Worm (Caenorhabditis elegans) whole organism, midembryonic: ENCODE results near the gene eea-1.

Experiments used
- T22C8.4 ChIP-seq: fragments of 200-800 bp; sonication (Bioruptor generic); IDR thresholded peaks from 2 replicates; pipeline ENCODE4 v1.3.6; 2022; ENCODE audit warnings: missing genetic modification characterization, missing compliant biosample characterization
- cog-1 ChIP-seq: sonication (generic microtip); optimal IDR thresholded peaks from 2 replicates; lab custom pipeline; 2016; ENCODE audit warnings: missing genetic modification characterization, missing compliant biosample characterization
- flt-1 ChIP-seq: fragments of 200-800 bp; sonication (Bioruptor generic); IDR thresholded peaks from 2 replicates; pipeline ENCODE4 v1.3.6; 2022; ENCODE audit warnings: missing genetic modification characterization, missing compliant biosample characterization
- klf-2 ChIP-seq: fragments of 200-800 bp; sonication (Bioruptor generic); conservative IDR thresholded peaks from 2 replicates; pipeline ENCODE4 v1.3.6; 2022; ENCODE audit warnings: missing genetic modification reagents, missing genetic modification characterization, missing compliant biosample characterization
- med-1 ChIP-seq: sonication (generic microtip); optimal IDR thresholded peaks from 2 replicates; lab custom pipeline; 2017; ENCODE audit warnings: missing genetic modification characterization, mild to moderate bottlenecking, missing compliant biosample characterization, antibody characterized with exemption, missing genetic modification reagents; ENCODE audit not compliant: insufficient read depth
- ref-1 ChIP-seq: fragments of 200-800 bp; sonication (Bioruptor generic); conservative IDR thresholded peaks from 2 replicates; pipeline ENCODE4 v1.3.6; 2022; ENCODE audit warnings: missing genetic modification reagents, missing genetic modification characterization, missing compliant biosample characterization
- tab-1 ChIP-seq: fragments of 200-800 bp; sonication (Bioruptor generic); IDR thresholded peaks from 2 replicates; pipeline ENCODE4 v1.3.6; 2022; ENCODE audit warnings: missing genetic modification characterization, missing compliant biosample characterization
- ztf-23 ChIP-seq: fragments of 200-800 bp; sonication (Bioruptor generic); IDR thresholded peaks from 2 replicates; pipeline ENCODE4 v1.3.6; 2022; ENCODE audit warnings: missing genetic modification reagents, missing genetic modification characterization, missing compliant biosample characterization
- ztf-29 ChIP-seq: fragments of 200-800 bp; sonication (Bioruptor generic); IDR thresholded peaks from 2 replicates; pipeline ENCODE4 v1.3.6; 2022; ENCODE audit warnings: missing genetic modification reagents, missing genetic modification characterization, missing compliant biosample characterization

Gene eea-1

ce11 chrV:13442819-13443218 lies 54.4 kb downstream of the eea-1 start:
- no peak for TF ChIP-seq tab-1 (GFP tag; lab: Robert Waterston, UW)
- TF ChIP-seq ztf-23 (GFP tag; lab: Robert Waterston, UW): no peak
- TF ChIP-seq ref-1 (GFP tag; lab: Robert Waterston, UW): no peak
- no peak for TF ChIP-seq flt-1 (GFP tag; lab: Robert Waterston, UW)
- TF ChIP-seq ztf-29: no peak
- no peak for TF ChIP-seq cog-1 (tag; lab: Kevin White, UChicago)
- no peak for TF ChIP-seq T22C8.4 (GFP tag; lab: Robert Waterston, UW)
- TF ChIP-seq klf-2 (GFP tag; lab: Robert Waterston, UW): no peak
- no peak for TF ChIP-seq med-1 (GFP tag; lab: Kevin White, UChicago)

DNA sequence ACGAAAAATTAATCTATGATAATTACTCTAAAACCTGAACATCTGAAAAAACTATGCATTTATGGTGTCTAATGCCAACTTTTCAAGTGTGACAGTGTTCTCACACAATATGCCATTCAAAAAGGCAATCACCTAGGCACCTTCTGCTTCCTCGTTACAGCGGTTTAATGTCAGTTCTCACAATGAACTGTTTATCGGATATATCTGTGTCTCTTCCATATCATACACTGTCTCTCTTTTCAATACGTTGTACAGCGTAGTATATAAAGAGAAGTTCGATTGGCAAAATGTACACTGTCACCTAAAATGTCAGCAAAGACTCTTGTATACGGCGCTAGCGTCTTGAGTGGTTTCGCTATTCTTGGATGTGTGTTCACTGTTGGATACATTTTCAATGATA lies 55.5 kb downstream of the eea-1 start, which contains the start of gene col-162:
col-162 (plus strand) TSS at position 301 of the 400 bp plus-strand sequence.
- no peak for TF ChIP-seq cog-1 (tag; lab: Kevin White, UChicago)
- no peak for TF ChIP-seq ref-1 (GFP tag; lab: Robert Waterston, UW)
- TF ChIP-seq med-1 (GFP tag; lab: Kevin White, UChicago): no peak
- TF ChIP-seq ztf-29: no peak
- no peak for TF ChIP-seq T22C8.4 (GFP tag; lab: Robert Waterston, UW)
- no peak for TF ChIP-seq tab-1 (GFP tag; lab: Robert Waterston, UW)
- TF ChIP-seq klf-2 (GFP tag; lab: Robert Waterston, UW): no peak
- no peak for TF ChIP-seq flt-1 (GFP tag; lab: Robert Waterston, UW)
- no peak for TF ChIP-seq ztf-23 (GFP tag; lab: Robert Waterston, UW)
